Fruit fly (Drosophila melanogaster) ovary, adult (tissue): ENCODE data around the gene CG43271.

Source experiments
- CG17801 ChIP-seq: fragments of 200-800 bp; optimal IDR thresholded peaks from 2 replicates; lab custom pipeline; 2019; ENCODE audit warnings: missing biosample characterization, mild to moderate bottlenecking, missing genetic modification characterization, moderate library complexity; ENCODE audit not compliant: partially characterized antibody

The CG43271 gene

dm6 chr2L:17914923-17915322 is at the start of gene CG43271:
CG43271 (minus strand) TSS chr2L:17915023.
- no peak for TF ChIP-seq CG17801 (GFP tag; lab: Kevin White, UChicago)

DNA sequence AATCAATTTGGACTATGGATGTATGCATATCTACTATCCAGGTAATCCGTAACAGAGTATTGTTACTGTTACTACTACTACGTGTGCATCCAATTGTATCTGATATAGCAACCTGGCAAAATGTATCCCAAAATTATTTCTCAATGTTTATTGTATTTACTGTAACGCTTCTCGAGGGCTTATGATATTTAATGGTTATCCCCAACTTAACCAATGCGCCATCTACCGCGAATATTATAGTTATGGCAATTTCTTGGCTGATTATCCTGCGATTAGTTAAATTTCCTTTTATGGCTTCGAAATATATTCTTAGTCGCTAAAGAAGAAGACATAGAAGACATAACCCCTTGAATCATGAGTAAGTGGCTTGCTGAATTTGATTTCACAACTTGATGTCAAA is 48.9 kb upstream of the CG43271 start:
- TF ChIP-seq CG17801 (GFP tag; lab: Kevin White, UChicago), result no peak

DNA sequence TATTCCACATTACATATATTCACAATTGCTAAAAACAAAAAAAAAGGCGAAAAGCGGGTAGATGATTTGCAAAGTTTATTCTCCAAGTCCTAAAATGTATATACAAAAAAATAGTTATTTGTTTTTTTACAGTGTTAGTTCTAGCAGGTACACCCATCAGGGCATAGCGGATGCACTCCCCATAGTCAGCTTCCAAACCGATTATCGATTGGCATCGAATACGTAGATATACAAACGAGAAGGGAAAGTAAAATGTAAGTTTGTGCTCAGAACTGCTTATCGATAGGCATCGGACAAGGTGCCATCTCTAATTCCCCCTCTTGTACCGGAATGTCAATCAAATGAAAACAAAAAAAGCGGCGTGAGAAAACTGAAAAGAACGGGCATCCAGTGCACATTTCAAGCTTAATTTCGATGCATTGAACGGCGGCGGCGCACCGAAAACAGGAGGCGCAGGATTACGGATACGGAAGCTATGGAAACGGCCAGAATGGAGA is 48.3 kb upstream of the CG43271 start, which contains the start of gene CG5674:
Gene CG5674 (plus strand): TSS at position 309 of the 497 bp plus-strand sequence.
- TF ChIP-seq CG17801 (GFP tag; lab: Kevin White, UChicago), result no peak

DNA sequence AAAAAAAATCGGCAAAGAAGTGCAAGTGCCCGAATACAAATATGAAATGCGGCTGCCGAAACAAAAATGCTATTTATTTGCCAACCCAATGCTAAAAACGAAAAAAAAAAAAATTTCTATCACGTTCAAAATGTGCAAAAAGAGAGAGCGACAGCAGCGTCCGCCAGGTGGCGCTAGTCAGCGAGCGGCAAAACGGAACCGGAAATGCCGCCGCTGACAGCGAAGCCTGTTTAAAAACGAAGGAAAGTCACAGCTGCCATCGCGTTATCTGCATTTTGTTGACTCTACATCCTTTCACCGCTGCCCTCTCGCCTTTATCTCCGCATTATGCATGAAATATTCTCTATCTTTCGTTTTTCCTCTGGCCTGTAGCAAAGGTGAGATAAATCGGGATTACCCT is 45.4 kb upstream of the CG43271 start:
- TF ChIP-seq CG17801 (GFP tag; lab: Kevin White, UChicago), result no peak

dm6 chr2L:17958306-17958705 is 43.5 kb upstream of the CG43271 start:
- no peak for TF ChIP-seq CG17801 (GFP tag; lab: Kevin White, UChicago)

dm6 chr2L:17921527-17921926 is 6.7 kb upstream of the CG43271 start:
- no peak for TF ChIP-seq CG17801 (GFP tag; lab: Kevin White, UChicago)

- TF ChIP-seq CG17801 (GFP tag; lab: Kevin White, UChicago), result no peak
Measured at dm6 chr2L:17903007-17903406, 11.8 kb downstream of the CG43271 start.

- no peak for TF ChIP-seq CG17801 (GFP tag; lab: Kevin White, UChicago)
Measured at dm6 chr2L:17875147-17875546, 39.7 kb downstream of the CG43271 start, which contains the start of gene CadN2. CadN2 (minus strand) TSS chr2L:17875247.
